Comparison of ENCODE assay signal across 4 worm cellular contexts in genomic region chrV:4960686-4961085, ce11.
TF ChIP-seq lines count a peak whose summit lies in the region.

No protein-coding gene starts in this region.

TF ChIP-seq in whole organism, L4 larva, 104 proteins besides CTCF, POLR2A, EP300 and RAD21:
- TF ChIP-seq nhr-41 (GFP tag; IDR thresholded peaks at IDR 0.05; lab: Robert Waterston, UW) (no peak), set-16 (GFP tag; IDR thresholded peaks at IDR 0.05; lab: Robert Waterston, UW) (peak; percentile 57), aha-1 (tag; lab: Kevin White, UChicago) (no peak), F37D6.2 (tag; optimal IDR thresholded peaks at IDR 0.05; lab: Kevin White, UChicago) (no peak), zip-2 (tag; optimal IDR thresholded peaks at IDR 0.05; lab: Kevin White, UChicago) (no peak), fos-1 (tag; optimal IDR thresholded peaks at IDR 0.05; lab: Kevin White, UChicago) (no peak)

TF ChIP-seq in whole organism, early embryonic, 17 proteins besides CTCF, POLR2A, EP300 and RAD21:
- TF ChIP-seq ama-1 (optimal IDR thresholded peaks at IDR 0.05; lab: Kevin White, UChicago) (no peak), scrt-1 (GFP tag; IDR thresholded peaks at IDR 0.05; lab: Robert Waterston, UW) (0 out of 2 replicates have a peak, but pooled peaks have one; percentile 30)
TF ChIP-seq in whole organism, early embryonic: peak in this region for 1.

TF ChIP-seq in whole organism, midembryonic, 9 proteins besides CTCF, POLR2A, EP300 and RAD21:
- TF ChIP-seq flt-1 (GFP tag; IDR thresholded peaks at IDR 0.05; lab: Robert Waterston, UW) (no peak), ztf-23 (GFP tag; IDR thresholded peaks at IDR 0.05; lab: Robert Waterston, UW) (no peak), klf-2 (GFP tag; conservative IDR thresholded peaks at IDR 0.05; lab: Robert Waterston, UW) (0 out of 2 replicates have a peak, but pooled peaks have one; percentile 22), ref-1 (GFP tag; conservative IDR thresholded peaks at IDR 0.05; lab: Robert Waterston, UW) (no peak), tab-1 (GFP tag; IDR thresholded peaks at IDR 0.05; lab: Robert Waterston, UW) (no peak)

TF ChIP-seq in whole organism, young adult, 124 proteins besides CTCF, POLR2A, EP300 and RAD21:
- TF ChIP-seq snpc-1.1 (tag; optimal IDR thresholded peaks at IDR 0.05; lab: Kevin White, UChicago; ENCODE audit: insufficient read depth) (no peak), attf-3 (GFP tag; conservative IDR thresholded peaks at IDR 0.05; lab: Robert Waterston, UW) (no peak), ceh-40 (GFP tag; IDR thresholded peaks at IDR 0.05; lab: Robert Waterston, UW) (no peak), egrh-3 (GFP tag; IDR thresholded peaks at IDR 0.05; lab: Robert Waterston, UW) (peak; percentile 5; the same call in 1 of the 2 replicates), let-526 (GFP tag; IDR thresholded peaks at IDR 0.05; lab: Robert Waterston, UW) (no peak), lag-1 (GFP tag; IDR thresholded peaks at IDR 0.05; lab: Robert Waterston, UW) (no peak), Y53G8AR.9 (GFP tag; conservative IDR thresholded peaks at IDR 0.05; lab: Robert Waterston, UW) (peak; percentile 25; the same call in 1 of the 2 replicates), zfh-2 (GFP tag; conservative IDR thresholded peaks at IDR 0.05; lab: Robert Waterston, UW) (peak; percentile 65), dox-1 (GFP tag; IDR thresholded peaks at IDR 0.05; lab: Robert Waterston, UW) (0 out of 2 replicates have a peak, but pooled peaks have one; percentile 16), ceh-27 (GFP tag; optimal IDR thresholded peaks at IDR 0.05; lab: Kevin White, UChicago) (no peak), B0261.1 (tag; optimal IDR thresholded peaks at IDR 0.05; lab: Kevin White, UChicago) (no peak), T26A5.8 (tag; optimal IDR thresholded peaks at IDR 0.05; lab: Kevin White, UChicago) (no peak), ceh-58 (GFP tag; IDR thresholded peaks at IDR 0.05; lab: Robert Waterston, UW) (no peak), xnd-1 (tag; optimal IDR thresholded peaks at IDR 0.05; lab: Kevin White, UChicago) (no peak)
